Fruit fly (Drosophila melanogaster) Kc167 (cell line): ENCODE data around the gene pad.

ENCODE experiments used
- Myc ChIP-seq: fragments of >200 bp; optimal IDR thresholded peaks from 2 replicates; lab custom pipeline; 2017; ENCODE audit warnings: missing external identifiers
- Sin3A ChIP-seq: fragments of >200 bp; optimal IDR thresholded peaks from 2 replicates; lab custom pipeline; 2018; ENCODE audit warnings: missing external identifiers
- h ChIP-seq: fragments of >200 bp; optimal IDR thresholded peaks from 3 replicates; lab custom pipeline; 2018; ENCODE audit warnings: missing external identifiers
- insv ChIP-seq: fragments of >200 bp; optimal IDR thresholded peaks from 3 replicates; lab custom pipeline; 2018; ENCODE audit warnings: missing external identifiers
- psq ChIP-seq: fragments of >200 bp; optimal IDR thresholded peaks from 2 replicates; lab custom pipeline; 2017; ENCODE audit warnings: missing external identifiers
- ttk ChIP-seq: sonication (Bioruptor generic); optimal IDR thresholded peaks from 2 replicates; lab custom pipeline; 2017; ENCODE audit warnings: missing external identifiers

Gene pad

DNA sequence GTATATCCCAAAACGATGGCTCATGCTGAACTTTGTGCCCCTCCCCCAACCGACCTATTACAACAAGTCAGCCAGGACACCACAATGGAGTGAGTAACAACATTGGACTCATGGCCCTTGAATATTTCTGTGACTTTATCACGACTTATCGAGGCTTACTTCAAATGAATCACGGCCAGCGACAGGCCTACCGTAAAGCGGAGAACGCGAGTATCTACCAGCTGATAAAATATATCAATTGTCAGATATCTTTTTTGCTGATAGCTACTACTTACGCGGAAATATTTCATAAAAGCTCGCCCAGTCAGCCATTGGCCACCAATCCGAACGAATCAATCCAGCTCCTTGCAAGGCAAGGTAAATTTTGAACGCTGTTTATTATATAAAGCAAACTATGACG, 14.6 kb upstream of the pad start, which contains the start of gene CG17930:
TSS of gene CG17930 (plus strand) at position 301 of the 400 bp plus-strand sequence.
- TF ChIP-seq Sin3A (lab: Kevin White, UChicago) (no peak), ttk (no peak), psq (lab: Kevin White, UChicago) (no peak), h (lab: Kevin White, UChicago) (no peak), Myc (lab: Kevin White, UChicago) (no peak), insv (no peak)

DNA sequence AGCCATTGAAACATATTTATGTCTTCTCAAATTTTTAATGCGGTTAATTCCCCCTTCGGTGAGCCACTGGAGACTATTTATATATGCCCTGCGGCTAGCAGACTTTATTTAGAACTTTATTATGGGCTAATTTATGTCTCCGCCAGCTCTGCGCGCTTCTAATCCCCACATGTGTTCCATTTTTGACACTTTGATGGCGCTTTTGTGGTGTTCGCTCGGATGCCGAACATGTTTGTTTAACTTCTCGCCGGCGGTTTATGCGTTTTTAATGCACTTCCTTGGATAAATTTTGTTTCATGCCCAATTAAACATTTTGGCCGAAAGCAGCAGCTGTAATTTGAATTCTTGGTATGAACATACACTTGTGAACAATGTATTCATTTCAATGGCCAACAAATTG, 12.3 kb upstream of the pad start:
- no peak for TF ChIP-seq insv
- TF ChIP-seq h (lab: Kevin White, UChicago), result no peak
- no peak for TF ChIP-seq Sin3A (lab: Kevin White, UChicago)
- TF ChIP-seq psq (lab: Kevin White, UChicago), result no peak
- no peak for TF ChIP-seq Myc (lab: Kevin White, UChicago)
- no peak for TF ChIP-seq ttk

dm6 chr3R:16331809-16332343, 10.2 kb upstream of the pad start:
- no peak for TF ChIP-seq insv
- no peak for TF ChIP-seq h (lab: Kevin White, UChicago)
- TF ChIP-seq Sin3A (lab: Kevin White, UChicago), result no peak
- no peak for TF ChIP-seq ttk

DNA sequence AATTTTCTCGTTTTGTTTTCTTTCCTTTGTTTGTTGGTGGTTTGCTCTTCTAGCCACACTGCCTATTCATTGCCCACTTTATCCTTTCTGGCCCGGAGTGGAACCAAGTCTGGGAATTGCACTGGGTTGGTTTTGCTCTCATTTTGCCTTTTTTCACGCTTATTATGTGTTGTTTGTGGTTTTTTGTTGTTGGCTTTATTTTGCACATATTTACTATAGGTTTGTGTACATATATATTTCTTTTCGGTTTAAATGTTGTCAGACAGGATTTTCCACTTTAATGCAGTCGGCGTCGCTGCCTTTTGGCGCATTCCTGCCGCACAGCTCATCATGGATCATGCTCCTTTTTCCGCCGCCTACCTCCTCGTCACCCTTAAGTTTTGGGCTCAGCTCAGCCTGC, 7.8 kb upstream of the pad start:
- no peak for TF ChIP-seq psq (lab: Kevin White, UChicago)
- TF ChIP-seq Sin3A (lab: Kevin White, UChicago), result no peak
- TF ChIP-seq ttk, result no peak
- TF ChIP-seq Myc (lab: Kevin White, UChicago), result no peak
- no peak for TF ChIP-seq insv

dm6 chr3R:16334797-16335196, 7.3 kb upstream of the pad start:
- no peak for TF ChIP-seq insv
- TF ChIP-seq psq (lab: Kevin White, UChicago), result no peak
- no peak for TF ChIP-seq Sin3A (lab: Kevin White, UChicago)
- no peak for TF ChIP-seq Myc (lab: Kevin White, UChicago)
- TF ChIP-seq h (lab: Kevin White, UChicago), result no peak
- TF ChIP-seq ttk, result no peak

DNA sequence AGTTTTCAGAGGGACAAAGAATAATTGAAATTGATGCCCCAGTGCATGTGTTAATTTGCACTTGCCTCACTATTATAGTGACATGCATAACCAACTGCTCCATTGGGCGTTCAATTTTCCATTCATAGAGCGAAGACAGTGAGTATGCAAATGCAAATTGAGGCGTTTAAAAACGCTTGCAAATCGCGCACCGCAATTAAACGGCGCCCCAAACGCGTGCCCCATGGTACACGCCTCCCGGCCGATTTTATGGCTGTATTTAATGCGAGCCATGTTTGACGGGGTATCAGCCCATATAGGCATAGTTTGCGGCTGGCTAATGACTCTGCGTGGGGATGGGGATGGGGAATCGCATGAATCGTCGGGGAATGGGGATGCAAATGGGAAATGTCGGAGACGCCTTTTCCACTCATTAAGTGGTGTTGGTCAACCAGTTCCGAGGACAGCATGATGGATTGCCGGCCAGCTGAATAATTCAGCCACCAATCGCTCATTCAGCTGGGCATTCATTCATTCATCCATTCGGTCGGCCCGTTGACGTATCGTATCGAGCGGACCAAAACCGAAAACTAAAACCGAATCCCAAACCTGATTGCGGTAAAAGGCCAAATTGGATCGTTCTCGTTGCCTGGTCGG, 6.6 kb upstream of the pad start:
- TF ChIP-seq insv (no peak), Myc (lab: Kevin White, UChicago) (no peak)

DNA sequence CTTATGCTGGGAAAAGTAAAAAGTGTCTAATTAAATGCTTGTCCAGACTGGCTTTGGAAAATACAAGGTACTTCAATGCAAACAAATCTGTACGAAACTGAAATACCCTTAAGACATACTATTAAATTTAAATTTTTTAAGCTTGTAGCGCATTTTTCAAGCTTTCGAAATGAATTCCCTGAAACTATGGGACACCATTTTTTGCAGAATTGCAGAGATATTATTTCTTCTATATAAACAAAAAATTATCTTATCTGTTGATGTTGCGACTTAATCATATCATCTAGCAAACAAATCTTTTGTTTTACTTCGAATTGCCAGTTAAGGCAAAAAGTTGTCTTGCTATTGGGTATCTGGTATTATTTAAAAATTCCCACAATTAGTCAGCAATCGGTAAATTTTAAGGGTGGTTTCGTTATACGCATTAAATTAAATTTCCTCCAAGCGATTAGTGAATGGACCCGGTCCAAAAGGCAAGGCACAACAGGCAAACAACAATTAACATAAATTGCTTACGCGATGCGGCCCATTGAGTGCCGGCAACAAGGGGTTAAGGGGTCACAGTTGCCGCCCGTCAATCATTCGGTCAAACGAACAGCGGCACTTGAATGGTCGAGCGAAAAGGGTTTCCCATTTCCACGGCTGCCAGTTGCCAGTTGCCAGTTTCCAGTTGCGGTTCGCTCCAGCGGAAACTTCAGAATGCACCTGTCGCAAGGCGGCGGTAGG, 5.6 kb upstream of the pad start:
- TF ChIP-seq h (lab: Kevin White, UChicago), result no peak
- no peak for TF ChIP-seq ttk
- TF ChIP-seq psq (lab: Kevin White, UChicago), result no peak
- no peak for TF ChIP-seq Sin3A (lab: Kevin White, UChicago)
- no peak for TF ChIP-seq insv
- no peak for TF ChIP-seq Myc (lab: Kevin White, UChicago)

dm6 chr3R:16337053-16337385, 5.1 kb upstream of the pad start:
- TF ChIP-seq h (lab: Kevin White, UChicago), result no peak
- no peak for TF ChIP-seq ttk
- no peak for TF ChIP-seq psq (lab: Kevin White, UChicago)
- TF ChIP-seq Myc (lab: Kevin White, UChicago), result no peak
- no peak for TF ChIP-seq insv
- no peak for TF ChIP-seq Sin3A (lab: Kevin White, UChicago)

DNA sequence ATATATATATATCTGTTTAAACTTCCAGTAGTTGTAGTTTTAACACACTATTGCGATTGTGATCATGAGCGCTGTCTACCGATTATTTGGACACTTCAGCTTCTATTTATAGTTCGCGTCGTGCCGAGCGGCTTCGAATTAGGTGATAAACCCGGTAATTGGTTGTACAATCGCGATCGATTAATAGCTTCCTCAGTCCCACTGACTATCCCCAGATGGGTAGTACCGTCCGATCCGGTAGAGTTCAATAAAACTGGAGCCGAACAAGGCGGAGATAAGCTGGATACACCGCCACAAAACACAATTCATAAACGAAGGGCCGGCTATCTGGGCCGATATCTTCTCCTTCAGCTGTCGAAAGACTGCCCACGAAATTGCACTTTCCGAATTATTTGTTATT, 4.3 kb upstream of the pad start:
- TF ChIP-seq insv (no peak), Myc (lab: Kevin White, UChicago) (no peak), psq (lab: Kevin White, UChicago) (no peak), ttk (no peak)

DNA sequence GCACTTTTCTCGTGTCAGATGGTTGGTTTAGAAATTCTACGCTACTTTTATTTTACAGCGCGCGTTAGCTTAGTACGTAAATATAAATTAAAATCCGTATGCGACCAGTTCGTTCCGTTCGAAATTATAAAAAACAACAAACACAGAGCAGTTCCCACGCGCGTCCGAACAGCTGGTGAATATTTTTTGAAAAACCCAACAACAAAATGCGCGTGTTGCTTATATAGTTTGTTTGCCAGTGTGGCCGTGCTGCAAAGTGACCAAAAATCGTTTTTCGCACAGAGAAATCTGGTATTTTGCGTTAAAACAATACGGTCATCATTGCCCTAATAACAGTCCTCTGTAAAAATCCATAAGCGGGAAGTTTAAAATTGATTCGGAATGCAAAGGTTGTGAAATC, 3.8 kb upstream of the pad start:
- TF ChIP-seq h (lab: Kevin White, UChicago), result no peak
- TF ChIP-seq Sin3A (lab: Kevin White, UChicago), result no peak
- TF ChIP-seq Myc (lab: Kevin White, UChicago), result no peak
- TF ChIP-seq psq (lab: Kevin White, UChicago), result no peak
- no peak for TF ChIP-seq ttk
- no peak for TF ChIP-seq insv

- TF ChIP-seq ttk (no peak), insv (no peak), Sin3A (lab: Kevin White, UChicago) (no peak), Myc (lab: Kevin White, UChicago) (no peak), psq (lab: Kevin White, UChicago) (no peak)
Measured at dm6 chr3R:16339475-16339874, 2.6 kb upstream of the pad start, which contains the start of gene Sulf1. Sulf1 (minus strand) TSS chr3R:16339575.

DNA sequence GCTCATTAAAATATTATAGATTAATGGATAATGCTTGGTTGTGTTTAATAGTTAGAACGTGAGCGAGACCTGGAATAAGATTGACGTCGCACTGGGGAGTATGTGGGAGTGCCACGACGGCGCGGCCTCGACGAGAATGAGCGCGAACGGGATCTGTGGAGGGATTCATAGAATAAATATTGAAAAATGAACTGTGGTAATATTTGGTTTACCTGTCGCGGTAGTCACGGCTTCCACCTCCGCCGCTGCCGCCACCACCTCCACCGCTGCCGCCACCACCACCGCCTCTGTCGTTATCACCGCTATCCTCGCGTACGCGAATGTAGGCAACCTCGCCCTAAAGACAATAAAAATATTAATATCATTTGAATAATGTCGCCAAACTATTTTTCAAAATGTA, 1.5 kb upstream of the pad start:
- TF ChIP-seq h (lab: Kevin White, UChicago) (no peak), ttk (no peak), insv (no peak), Sin3A (lab: Kevin White, UChicago) (no peak), psq (lab: Kevin White, UChicago) (no peak), Myc (lab: Kevin White, UChicago) (no peak)
